Worm (Caenorhabditis elegans): ENCODE data around the gene B0244.4.

The B0244.4 gene

ce11 chrIII:5794982-5795381 lies 47.7 kb downstream of the B0244.4 start:
- TF ChIP-seq odd-2 (tag; optimal IDR thresholded peaks at IDR 0.05) (no peak), madf-2 (tag; optimal IDR thresholded peaks at IDR 0.05) (no peak), syd-9 (tag; optimal IDR thresholded peaks at IDR 0.05) (no peak), elt-2 (tag; optimal IDR thresholded peaks at IDR 0.05) (no peak), ceh-14 (tag; optimal IDR thresholded peaks at IDR 0.05) (no peak), ceh-2 (tag; optimal IDR thresholded peaks at IDR 0.05) (no peak), pag-3 (tag; optimal IDR thresholded peaks at IDR 0.05; ENCODE audit: borderline replicate concordance) (no peak), ceh-34 (tag; optimal IDR thresholded peaks at IDR 0.05) (no peak), sox-2 (GFP tag; IDR thresholded peaks at IDR 0.05) (no peak)

- no peak for TF ChIP-seq gmeb-2 (tag; optimal IDR thresholded peaks at IDR 0.05)
- no peak for TF ChIP-seq fkh-10 (GFP tag; optimal IDR thresholded peaks at IDR 0.05)
- TF ChIP-seq ceh-24 (tag; optimal IDR thresholded peaks at IDR 0.05), result no peak
- no peak for TF ChIP-seq ceh-14 (tag; optimal IDR thresholded peaks at IDR 0.05)
- TF ChIP-seq dve-1 (tag; optimal IDR thresholded peaks at IDR 0.05), result no peak
- no peak for TF ChIP-seq hlh-8 (tag; optimal IDR thresholded peaks at IDR 0.05)
- TF ChIP-seq odd-2 (tag; optimal IDR thresholded peaks at IDR 0.05), result no peak
- no peak for TF ChIP-seq pha-4 (tag; optimal IDR thresholded peaks at IDR 0.05)
- no peak for TF ChIP-seq ttx-3 (tag; optimal IDR thresholded peaks at IDR 0.05)
- no peak for TF ChIP-seq fax-1 (tag; optimal IDR thresholded peaks at IDR 0.05)
- TF ChIP-seq ceh-18 (tag; optimal IDR thresholded peaks at IDR 0.05), result no peak
- no peak for TF ChIP-seq ceh-19 (GFP tag; optimal IDR thresholded peaks at IDR 0.05)
- no peak for TF ChIP-seq ceh-45 (GFP tag; IDR thresholded peaks at IDR 0.05)
- TF ChIP-seq syd-9 (tag; optimal IDR thresholded peaks at IDR 0.05), result no peak
- TF ChIP-seq rnt-1 (tag; optimal IDR thresholded peaks at IDR 0.05), result no peak
- no peak for TF ChIP-seq hlh-30 (tag; optimal IDR thresholded peaks at IDR 0.05; ENCODE audit: insufficient read depth)
- TF ChIP-seq sox-4 (tag; optimal IDR thresholded peaks at IDR 0.05), result no peak
- no peak for TF ChIP-seq hlh-15 (tag; optimal IDR thresholded peaks at IDR 0.05)
- no peak for TF ChIP-seq ahr-1 (tag; optimal IDR thresholded peaks at IDR 0.05)
- no peak for TF ChIP-seq ceh-48 (tag; optimal IDR thresholded peaks at IDR 0.05)
Observed at ce11 chrIII:5798747-5799146, 51.5 kb downstream of the B0244.4 start, which contains the start of gene ceh-10. Gene ceh-10 (plus strand): TSS chrIII:5799047.

All from whole organism, late embryonic.